Worm (Caenorhabditis elegans) whole organism, young adult: ENCODE data around the gene srd-43.

Experiments used
- B0261.1 ChIP-seq: sonication (generic microtip); optimal IDR thresholded peaks from 2 replicates; lab custom pipeline; 2016; ENCODE audit warnings: mild to moderate bottlenecking, missing genetic modification characterization, moderate library complexity, missing compliant biosample characterization
- C06A6.2 ChIP-seq: fragments of 200-800 bp; sonication (Bioruptor generic); conservative IDR thresholded peaks from 2 replicates; pipeline ENCODE4 v1.3.6; 2022; ENCODE audit warnings: missing genetic modification characterization, missing compliant biosample characterization
- D2030.7 ChIP-seq: fragments of 200-800 bp; sonication (Bioruptor generic); IDR thresholded peaks from 2 replicates; pipeline ENCODE4 v1.3.6; 2022; ENCODE audit warnings: missing genetic modification reagents, missing genetic modification characterization, missing compliant biosample characterization
- F22D6.2 ChIP-seq: sonication (generic microtip); optimal IDR thresholded peaks from 2 replicates; lab custom pipeline; 2016; ENCODE audit warnings: mild to moderate bottlenecking, missing genetic modification characterization, missing compliant biosample characterization
- F33H1.4 ChIP-seq: fragments of 200-800 bp; sonication (Bioruptor generic); IDR thresholded peaks from 2 replicates; pipeline ENCODE4 v1.3.6; 2022; ENCODE audit warnings: missing genetic modification reagents, missing genetic modification characterization, missing compliant biosample characterization
- Y56A3A.18 ChIP-seq: fragments of 200-800 bp; sonication (Bioruptor generic); IDR thresholded peaks from 2 replicates; pipeline ENCODE4 v1.3.6; 2022; ENCODE audit warnings: missing genetic modification reagents, missing genetic modification characterization, missing compliant biosample characterization
- aptf-3 ChIP-seq: fragments of 200-800 bp; sonication (Bioruptor generic); IDR thresholded peaks from 2 replicates; pipeline ENCODE4 v1.3.6; 2022; ENCODE audit warnings: missing genetic modification characterization, missing compliant biosample characterization
- athp-1 ChIP-seq: sonication (generic microtip); optimal IDR thresholded peaks from 2 replicates; lab custom pipeline; 2017; ENCODE audit warnings: mild to moderate bottlenecking, missing genetic modification characterization, missing compliant biosample characterization
- bed-1 ChIP-seq: fragments of 200-800 bp; sonication (Bioruptor generic); IDR thresholded peaks from 2 replicates; pipeline ENCODE4 v1.3.6; 2022; ENCODE audit warnings: missing genetic modification reagents, missing genetic modification characterization, missing compliant biosample characterization
- ccch-3 ChIP-seq: fragments of 200-800 bp; sonication (Bioruptor generic); optimal IDR thresholded peaks from 2 replicates; lab custom pipeline; 2018; ENCODE audit warnings: mild to moderate bottlenecking, missing genetic modification characterization, missing compliant biosample characterization
- ceh-100 ChIP-seq: fragments of 200-800 bp; sonication (Bioruptor generic); IDR thresholded peaks from 2 replicates; pipeline ENCODE4 v1.3.6; 2022; ENCODE audit warnings: missing genetic modification reagents, missing genetic modification characterization, missing compliant biosample characterization
- ceh-79 ChIP-seq: sonication (generic microtip); optimal IDR thresholded peaks from 2 replicates; lab custom pipeline; 2017; ENCODE audit warnings: mild to moderate bottlenecking, missing genetic modification characterization, missing compliant biosample characterization
- chd-7 ChIP-seq: sonication (generic microtip); optimal IDR thresholded peaks from 2 replicates; lab custom pipeline; 2016; ENCODE audit warnings: mild to moderate bottlenecking, missing genetic modification characterization, moderate library complexity, missing compliant biosample characterization
- dpl-1 ChIP-seq: fragments of 150-350 bp; optimal IDR thresholded peaks from 2 replicates; lab custom pipeline; 2014; ENCODE audit warnings: missing biosample characterization, missing genetic modification reagents, missing genetic modification characterization
- ekl-4 ChIP-seq: fragments of 200-800 bp; sonication (Bioruptor generic); IDR thresholded peaks from 2 replicates; pipeline ENCODE4 v1.3.6; 2022; ENCODE audit warnings: missing genetic modification reagents, missing genetic modification characterization, missing compliant biosample characterization
- ets-4 ChIP-seq: fragments of 200-800 bp; sonication (Bioruptor generic); optimal IDR thresholded peaks from 2 replicates; lab custom pipeline; 2018; ENCODE audit warnings: mild to moderate bottlenecking, missing genetic modification characterization, missing compliant biosample characterization
- gei-17 ChIP-seq: fragments of 200-800 bp; sonication (Bioruptor generic); optimal IDR thresholded peaks from 2 replicates; lab custom pipeline; 2018; ENCODE audit warnings: mild to moderate bottlenecking, missing genetic modification characterization, missing compliant biosample characterization
- hmg-1.2 ChIP-seq: fragments of 200-800 bp; sonication (Bioruptor generic); IDR thresholded peaks from 2 replicates; pipeline ENCODE4 v1.3.6; 2022; ENCODE audit warnings: missing genetic modification reagents, missing genetic modification characterization, missing compliant biosample characterization
- hmg-20 ChIP-seq: fragments of 200-800 bp; sonication (Bioruptor generic); IDR thresholded peaks from 2 replicates; pipeline ENCODE4 v1.3.6; 2022; ENCODE audit warnings: missing genetic modification reagents, missing genetic modification characterization, missing compliant biosample characterization
- hrde-1 ChIP-seq: sonication (generic microtip); optimal IDR thresholded peaks from 2 replicates; lab custom pipeline; 2016; ENCODE audit warnings: missing genetic modification characterization, mild to moderate bottlenecking, missing compliant biosample characterization, moderate library complexity, missing genotype, missing genetic modification reagents, borderline replicate concordance
- let-526 ChIP-seq: fragments of 200-800 bp; sonication (Bioruptor generic); IDR thresholded peaks from 2 replicates; pipeline ENCODE4 v1.3.6; 2022; ENCODE audit warnings: missing genetic modification reagents, missing genetic modification characterization, missing compliant biosample characterization
- lin-54 ChIP-seq: fragments of 200-800 bp; sonication (Bioruptor generic); optimal IDR thresholded peaks from 2 replicates; lab custom pipeline; 2018; ENCODE audit warnings: mild to moderate bottlenecking, missing genetic modification characterization, missing compliant biosample characterization
- lir-1 ChIP-seq: fragments of 200-800 bp; sonication (Bioruptor generic); conservative IDR thresholded peaks from 2 replicates; pipeline ENCODE4 v1.3.6; 2022; ENCODE audit warnings: missing genetic modification reagents, missing genetic modification characterization, missing compliant biosample characterization
- madf-6 ChIP-seq: fragments of 200-800 bp; sonication (Bioruptor generic); IDR thresholded peaks from 2 replicates; pipeline ENCODE4 v1.3.6; 2022; ENCODE audit warnings: missing genetic modification reagents, missing genetic modification characterization, missing compliant biosample characterization
- madf-8 ChIP-seq: fragments of 200-800 bp; sonication (Bioruptor generic); conservative IDR thresholded peaks from 2 replicates; pipeline ENCODE4 v1.3.6; 2022; ENCODE audit warnings: missing genetic modification reagents, missing genetic modification characterization, missing compliant biosample characterization
- mel-28 ChIP-seq: sonication (generic microtip); optimal IDR thresholded peaks from 2 replicates; lab custom pipeline; 2016; ENCODE audit warnings: borderline replicate concordance, mild to moderate bottlenecking, missing genetic modification characterization, missing compliant biosample characterization
- mxl-1 ChIP-seq: sonication (generic microtip); optimal IDR thresholded peaks from 2 replicates; lab custom pipeline; 2016; ENCODE audit warnings: missing genetic modification characterization, missing compliant biosample characterization
- nfya-2 ChIP-seq: fragments of 200-800 bp; sonication (Bioruptor generic); IDR thresholded peaks from 2 replicates; pipeline ENCODE4 v1.3.6; 2022; ENCODE audit warnings: missing genetic modification reagents, missing genetic modification characterization, missing compliant biosample characterization
- nhr-120 ChIP-seq: fragments of 200-800 bp; sonication (Bioruptor generic); IDR thresholded peaks from 2 replicates; pipeline ENCODE4 v1.3.6; 2022; ENCODE audit warnings: missing genetic modification characterization, missing compliant biosample characterization
- nhr-179 ChIP-seq: sonication (generic microtip); optimal IDR thresholded peaks from 2 replicates; lab custom pipeline; 2016; ENCODE audit warnings: mild to moderate bottlenecking, missing genetic modification characterization, missing compliant biosample characterization
- pha-4 ChIP-seq: fragments of 150-350 bp; sonication (generic microtip); optimal IDR thresholded peaks from 2 replicates; lab custom pipeline; 2014; ENCODE audit warnings: missing biosample characterization, missing genetic modification reagents, missing genetic modification characterization
- rec-8 ChIP-seq, 2 experiments: sonication (generic microtip); optimal IDR thresholded peaks; 2 replicates each; lab custom pipeline; 2016; ENCODE audit warnings: mild to moderate bottlenecking in 2 of 2, missing genetic modification characterization in 2 of 2, missing genetic modification reagents in 2 of 2, missing genotype in 2 of 2, missing biosample characterization in 1 of 2, missing compliant biosample characterization in 1 of 2, moderate library complexity in 1 of 2
- rpc-1 ChIP-seq, 2 experiments: fragments of 150-350 bp in 1 of 2; sonication (generic microtip) in 1 of 2; optimal IDR thresholded peaks; 2 replicates each; lab custom pipeline; 2014 to 2018; ENCODE audit warnings: missing biosample characterization in 1 of 2, missing genetic modification characterization in 1 of 2, missing genetic modification reagents in 1 of 2, missing genotype in 1 of 2
- snpc-3.4 ChIP-seq: sonication (generic microtip); optimal IDR thresholded peaks from 2 replicates; lab custom pipeline; 2017; ENCODE audit warnings: missing genetic modification characterization, mild to moderate bottlenecking, missing compliant biosample characterization, antibody characterized with exemption, moderate library complexity, missing genotype, missing genetic modification reagents
- sptf-2 ChIP-seq: fragments of 200-800 bp; sonication (Bioruptor generic); optimal IDR thresholded peaks from 2 replicates; lab custom pipeline; 2018; ENCODE audit warnings: mild to moderate bottlenecking, missing genetic modification characterization, missing compliant biosample characterization
- tlf-1 ChIP-seq: fragments of 200-800 bp; sonication (Bioruptor generic); optimal IDR thresholded peaks from 2 replicates; lab custom pipeline; 2018; ENCODE audit warnings: mild to moderate bottlenecking, missing genetic modification characterization, missing compliant biosample characterization
- unc-130 ChIP-seq: sonication (generic microtip); optimal IDR thresholded peaks from 2 replicates; lab custom pipeline; 2016; ENCODE audit warnings: missing genetic modification reagents, missing genetic modification characterization, missing compliant biosample characterization
- zfh-2 ChIP-seq: fragments of 200-800 bp; sonication (Bioruptor generic); conservative IDR thresholded peaks from 2 replicates; pipeline ENCODE4 v1.3.6; 2022; ENCODE audit warnings: missing genetic modification reagents, missing genetic modification characterization, missing compliant biosample characterization
- zim-3 ChIP-seq: sonication (generic microtip); optimal IDR thresholded peaks from 2 replicates; lab custom pipeline; 2017; ENCODE audit warnings: mild to moderate bottlenecking, missing genetic modification characterization, moderate library complexity, missing compliant biosample characterization
- ztf-22 ChIP-seq: fragments of 200-800 bp; sonication (Bioruptor generic); optimal IDR thresholded peaks from 2 replicates; lab custom pipeline; 2018; ENCODE audit warnings: mild to moderate bottlenecking, missing genetic modification characterization, moderate library complexity, missing compliant biosample characterization
- ztf-26 ChIP-seq: sonication (generic microtip); optimal IDR thresholded peaks from 2 replicates; lab custom pipeline; 2017; ENCODE audit warnings: missing genetic modification characterization, missing compliant biosample characterization
- ztf-28 ChIP-seq: fragments of 200-800 bp; sonication (Bioruptor generic); IDR thresholded peaks from 2 replicates; pipeline ENCODE4 v1.3.6; 2022; ENCODE audit warnings: missing genetic modification reagents, missing genetic modification characterization, missing compliant biosample characterization
- ztf-6 ChIP-seq: fragments of 200-800 bp; sonication (Bioruptor generic); IDR thresholded peaks from 2 replicates; pipeline ENCODE4 v1.3.6; 2022; ENCODE audit warnings: missing genetic modification reagents, missing genetic modification characterization, missing compliant biosample characterization

srd-43 gene

ce11 chrX:13303357-13303756, 2.3 kb downstream of the srd-43 start, which contains the start of gene srd-42:
srd-42 (minus strand) TSS chrX:13303457.
- TF ChIP-seq unc-130 (GFP tag; lab: Kevin White, UChicago) (no peak), gei-17 (GFP tag; lab: Kevin White, UChicago) (no peak), ztf-22 (GFP tag; lab: Kevin White, UChicago) (no peak), mxl-1 (tag; lab: Kevin White, UChicago) (no peak), ekl-4 (GFP tag; lab: Robert Waterston, UW) (no peak), tlf-1 (no peak), hmg-1.2 (GFP tag; lab: Robert Waterston, UW) (no peak)

ce11 chrX:13300503-13300902, 5.1 kb downstream of the srd-43 start, which contains the start of gene srd-39:
srd-39 (minus strand) TSS chrX:13300603.
- no peak for TF ChIP-seq zfh-2 (GFP tag; lab: Robert Waterston, UW)
- no peak for TF ChIP-seq chd-7 (tag; lab: Kevin White, UChicago)
- TF ChIP-seq dpl-1: no peak
- TF ChIP-seq madf-6 (GFP tag; lab: Robert Waterston, UW): no peak
- no peak for TF ChIP-seq lin-54 (GFP tag; lab: Kevin White, UChicago)
- no peak for TF ChIP-seq C06A6.2 (GFP tag; lab: Robert Waterston, UW)
- TF ChIP-seq, all 124 proteins: peak for 0

ce11 chrX:13294669-13295068, 11.0 kb downstream of the srd-43 start, which contains the start of gene srd-36:
srd-36 (minus strand) TSS chrX:13294769.
- TF ChIP-seq ceh-79 (tag; lab: Kevin White, UChicago) (no peak), pha-4 (tag; lab: Kevin White, UChicago) (no peak), ztf-26 (tag; lab: Kevin White, UChicago) (no peak), zfh-2 (GFP tag; lab: Robert Waterston, UW) (no peak), mxl-1 (tag; lab: Kevin White, UChicago) (no peak), athp-1 (no peak), ceh-100 (no peak), ztf-6 (GFP tag; lab: Robert Waterston, UW) (no peak), Y56A3A.18 (GFP tag; lab: Robert Waterston, UW) (no peak), aptf-3 (GFP tag; lab: Robert Waterston, UW) (no peak)

ce11 chrX:13293023-13293422, 12.6 kb downstream of the srd-43 start:
- no peak for TF ChIP-seq hrde-1 (tag; lab: Kevin White, UChicago)
- no peak for TF ChIP-seq let-526 (GFP tag; lab: Robert Waterston, UW)
- no peak for TF ChIP-seq ets-4 (GFP tag; lab: Kevin White, UChicago)
- 0 out of 2 replicates have a peak, but pooled peaks have one; percentile 7 for TF ChIP-seq hmg-1.2 (GFP tag; lab: Robert Waterston, UW)
- no peak for TF ChIP-seq chd-7 (tag; lab: Kevin White, UChicago)
- TF ChIP-seq D2030.7 (GFP tag; lab: Robert Waterston, UW): peak; percentile 41; the same call in 1 of the 2 replicates
- TF ChIP-seq nfya-2 (GFP tag; lab: Robert Waterston, UW): no peak
- TF ChIP-seq nhr-120: no peak
- no peak for TF ChIP-seq madf-8 (GFP tag; lab: Robert Waterston, UW)
- peak; percentile 35 for TF ChIP-seq snpc-3.4 (tag; lab: Kevin White, UChicago)
- no peak for TF ChIP-seq hmg-20 (GFP tag; lab: Robert Waterston, UW)
- TF ChIP-seq zim-3 (tag; lab: Kevin White, UChicago): no peak
- no peak for TF ChIP-seq ceh-100
- no peak for TF ChIP-seq ccch-3 (GFP tag; lab: Kevin White, UChicago)
- TF ChIP-seq rpc-1 (optimal IDR thresholded peaks at IDR 0.05; lab: Kevin White, UChicago): peak; percentile 79
- TF ChIP-seq rpc-1 (tag; optimal IDR thresholded peaks at IDR 0.05; lab: Kevin White, UChicago): peak; percentile 94
- no peak for TF ChIP-seq F33H1.4 (GFP tag; lab: Robert Waterston, UW)
- TF ChIP-seq mel-28 (tag; lab: Kevin White, UChicago): no peak
- no peak for TF ChIP-seq ztf-28 (GFP tag; lab: Robert Waterston, UW)
- TF ChIP-seq nhr-179 (tag; lab: Kevin White, UChicago): peak; percentile 8
- no peak for TF ChIP-seq F22D6.2 (tag; lab: Kevin White, UChicago)
- TF ChIP-seq rec-8 (tag; optimal IDR thresholded peaks at IDR 0.05; lab: Kevin White, UChicago): peak in 1 of 2 experiments; percentile 32
- TF ChIP-seq bed-1 (GFP tag; lab: Robert Waterston, UW): no peak
- TF ChIP-seq B0261.1 (tag; lab: Kevin White, UChicago): peak; percentile 68
- TF ChIP-seq lir-1 (GFP tag; lab: Robert Waterston, UW): no peak
- no peak for TF ChIP-seq sptf-2
